Fruit fly (Drosophila melanogaster) whole organism, embryonic: ENCODE data around the gene CG11309.
A peak's percentile ranks its signal among the peaks of the same experiment; 100 is the strongest.

ENCODE experiments used
- B-H1 ChIP-seq: fragments of 200-800 bp; sonication (Bioruptor generic); IDR thresholded peaks from 3 replicates; pipeline ENCODE4 v1.3.6; 2022; ENCODE audit warnings: missing biosample characterization, missing genetic modification characterization
- CG10274 ChIP-seq: fragments of 200-800 bp; sonication (Bioruptor generic); optimal IDR thresholded peaks from 3 replicates; lab custom pipeline; 2017; ENCODE audit warnings: missing biosample characterization, mild to moderate bottlenecking, missing genetic modification characterization
- CG11723 ChIP-seq: fragments of 200-800 bp; sonication (Bioruptor generic); optimal IDR thresholded peaks from 2 replicates; lab custom pipeline; 2017; ENCODE audit warnings: missing biosample characterization, mild to moderate bottlenecking, missing genetic modification characterization
- CG12071 ChIP-seq: fragments of 200-800 bp; sonication (Bioruptor generic); optimal IDR thresholded peaks from 3 replicates; lab custom pipeline; 2018; ENCODE audit warnings: missing biosample characterization, mild to moderate bottlenecking, missing genetic modification characterization
- CG12155 ChIP-seq: fragments of 200-800 bp; sonication (Bioruptor generic); optimal IDR thresholded peaks from 3 replicates; lab custom pipeline; 2016; ENCODE audit warnings: missing biosample characterization, missing genetic modification characterization
- CG13894 ChIP-seq: fragments of 200-800 bp; sonication (Bioruptor generic); optimal IDR thresholded peaks from 3 replicates; lab custom pipeline; 2018; ENCODE audit warnings: missing biosample characterization, mild to moderate bottlenecking, missing genetic modification characterization, moderate library complexity
- CG14050 ChIP-seq: fragments of 200-800 bp; sonication (Bioruptor generic); IDR thresholded peaks from 3 replicates; pipeline ENCODE4 v1.3.6; 2022; ENCODE audit warnings: missing biosample characterization, missing genetic modification characterization
- CG14710 ChIP-seq: fragments of 200-800 bp; sonication (Bioruptor generic); optimal IDR thresholded peaks from 3 replicates; lab custom pipeline; 2019; ENCODE audit warnings: missing biosample characterization, mild to moderate bottlenecking, missing genetic modification characterization, moderate library complexity
- CG15601 ChIP-seq: fragments of 200-800 bp; sonication (Bioruptor generic); optimal IDR thresholded peaks from 3 replicates; lab custom pipeline; 2019; ENCODE audit warnings: missing biosample characterization, mild to moderate bottlenecking, missing genetic modification characterization, moderate library complexity
- CG1603 ChIP-seq: fragments of 200-800 bp; sonication (Bioruptor generic); optimal IDR thresholded peaks from 2 replicates; lab custom pipeline; 2019; ENCODE audit warnings: missing biosample characterization, mild to moderate bottlenecking, missing genetic modification characterization, moderate library complexity
- CG16779 ChIP-seq: fragments of 200-800 bp; sonication (Bioruptor generic); IDR thresholded peaks from 2 replicates; pipeline ENCODE4 v1.3.6; 2022; ENCODE audit warnings: missing biosample characterization, missing genetic modification characterization
- CG17361 ChIP-seq: fragments of 200-800 bp; sonication (Bioruptor generic); IDR thresholded peaks from 3 replicates; pipeline ENCODE4 v1.3.6; 2022; ENCODE audit warnings: missing biosample characterization, missing genetic modification characterization
- CG17802 ChIP-seq: fragments of 200-800 bp; sonication (Bioruptor generic); optimal IDR thresholded peaks from 2 replicates; lab custom pipeline; 2018; ENCODE audit warnings: missing biosample characterization, mild to moderate bottlenecking, missing genetic modification characterization, moderate library complexity
- CG31224 ChIP-seq: fragments of 200-800 bp; sonication (Bioruptor generic); IDR thresholded peaks from 2 replicates; pipeline ENCODE4 v1.3.6; 2022; ENCODE audit warnings: missing biosample characterization, missing genetic modification characterization
- CG34422 ChIP-seq: fragments of 200-800 bp; sonication (Bioruptor generic); IDR thresholded peaks from 3 replicates; pipeline ENCODE4 v1.3.6; 2022; ENCODE audit warnings: missing biosample characterization, missing genetic modification characterization
- CG4820 ChIP-seq: fragments of 200-800 bp; sonication (Bioruptor generic); optimal IDR thresholded peaks from 3 replicates; lab custom pipeline; 2016; ENCODE audit warnings: missing biosample characterization, missing genetic modification characterization
- CG5245 ChIP-seq: fragments of 200-800 bp; sonication (Bioruptor generic); optimal IDR thresholded peaks from 3 replicates; lab custom pipeline; 2016; ENCODE audit warnings: missing biosample characterization, missing genetic modification characterization
- CG7357 ChIP-seq: fragments of 200-800 bp; sonication (Bioruptor generic); IDR thresholded peaks from 3 replicates; pipeline ENCODE4 v1.3.6; 2022; ENCODE audit warnings: missing biosample characterization, missing genetic modification characterization
- CG8388 ChIP-seq: fragments of 200-800 bp; sonication (Bioruptor generic); optimal IDR thresholded peaks from 2 replicates; lab custom pipeline; 2019; ENCODE audit warnings: missing biosample characterization, mild to moderate bottlenecking, missing genetic modification characterization, moderate library complexity
- CG9817 ChIP-seq: fragments of 200-800 bp; sonication (Bioruptor generic); optimal IDR thresholded peaks from 2 replicates; lab custom pipeline; 2018; ENCODE audit warnings: missing biosample characterization, mild to moderate bottlenecking, missing genetic modification characterization, moderate library complexity
- CHES-1-like ChIP-seq: fragments of 200-800 bp; sonication (Bioruptor generic); optimal IDR thresholded peaks from 2 replicates; lab custom pipeline; 2016; ENCODE audit warnings: missing biosample characterization, missing genetic modification characterization
- CTCF ChIP-seq: fragments of 200-800 bp; sonication (Bioruptor generic); optimal IDR thresholded peaks from 2 replicates; lab custom pipeline; 2017; ENCODE audit warnings: missing biosample characterization, mild to moderate bottlenecking, missing genetic modification characterization, moderate library complexity
- CkIIα-i1 ChIP-seq: fragments of 200-800 bp; sonication (Bioruptor generic); IDR thresholded peaks from 2 replicates; pipeline ENCODE4 v1.3.6; 2022; ENCODE audit warnings: missing biosample characterization, missing genetic modification characterization
- Dek ChIP-seq: fragments of 200-800 bp; sonication (Bioruptor generic); optimal IDR thresholded peaks from 3 replicates; lab custom pipeline; 2019; ENCODE audit warnings: missing biosample characterization, mild to moderate bottlenecking, missing genetic modification characterization, moderate library complexity
- Drgx ChIP-seq: fragments of 200-800 bp; sonication (Bioruptor generic); IDR thresholded peaks from 2 replicates; pipeline ENCODE4 v1.3.6; 2022; ENCODE audit warnings: missing biosample characterization, missing genetic modification characterization
- Fer1 ChIP-seq: fragments of 200-800 bp; sonication (Bioruptor generic); optimal IDR thresholded peaks from 2 replicates; lab custom pipeline; 2017; ENCODE audit warnings: missing biosample characterization, mild to moderate bottlenecking, missing genetic modification characterization
- HLH3B ChIP-seq: fragments of 200-800 bp; sonication (Bioruptor generic); IDR thresholded peaks from 2 replicates; pipeline ENCODE4 v1.3.6; 2022; ENCODE audit warnings: missing biosample characterization, missing genetic modification characterization
- Kr ChIP-seq: fragments of 200-800 bp; sonication (Bioruptor generic); optimal IDR thresholded peaks from 2 replicates; lab custom pipeline; 2017; ENCODE audit warnings: missing biosample characterization, mild to moderate bottlenecking, missing genetic modification characterization
- NFAT ChIP-seq: fragments of 200-800 bp; sonication (Bioruptor generic); IDR thresholded peaks from 2 replicates; pipeline ENCODE4 v1.3.6; 2022; ENCODE audit warnings: missing biosample characterization, missing genetic modification characterization
- Oaz ChIP-seq: fragments of 200-800 bp; sonication (Bioruptor generic); IDR thresholded peaks from 2 replicates; pipeline ENCODE4 v1.3.6; 2022; ENCODE audit warnings: missing biosample characterization, missing genetic modification characterization
- Oli ChIP-seq: fragments of 200-800 bp; sonication (Bioruptor generic); optimal IDR thresholded peaks from 2 replicates; lab custom pipeline; 2018; ENCODE audit warnings: missing biosample characterization, mild to moderate bottlenecking, missing genetic modification characterization, moderate library complexity
- Sry-β ChIP-seq: fragments of 200-800 bp; sonication (Bioruptor generic); optimal IDR thresholded peaks from 2 replicates; lab custom pipeline; 2018; ENCODE audit warnings: missing biosample characterization, mild to moderate bottlenecking, missing genetic modification characterization, moderate library complexity
- Trl ChIP-seq, 3 experiments: fragments of >200 bp in 2 of 3; fragments of 200-800 bp in 1 of 3; sonication (Bioruptor generic) in 1 of 3; optimal IDR thresholded peaks; 2 replicates in 1 of 3; 3 replicates in 2 of 3; lab custom pipeline; 2016 to 2017; ENCODE audit warnings: missing biosample characterization in 1 of 3, missing genetic modification characterization in 1 of 3
- Vsx1 ChIP-seq: fragments of 200-800 bp; sonication (Bioruptor generic); optimal IDR thresholded peaks from 2 replicates; lab custom pipeline; 2017; ENCODE audit warnings: missing biosample characterization, mild to moderate bottlenecking, missing genetic modification characterization, missing genetic modification reagents
- Xbp1 ChIP-seq: fragments of 200-800 bp; sonication (Bioruptor generic); optimal IDR thresholded peaks from 3 replicates; lab custom pipeline; 2016; ENCODE audit warnings: missing biosample characterization, mild to moderate bottlenecking, missing genetic modification characterization
- ab ChIP-seq: fragments of 200-800 bp; sonication (Bioruptor generic); optimal IDR thresholded peaks from 2 replicates; lab custom pipeline; 2016; ENCODE audit warnings: missing biosample characterization, missing genetic modification characterization
- ash1 ChIP-seq: fragments of 200-800 bp; sonication (Bioruptor generic); optimal IDR thresholded peaks from 2 replicates; lab custom pipeline; 2018; ENCODE audit warnings: missing biosample characterization, mild to moderate bottlenecking, missing genetic modification characterization
- bcd ChIP-seq: fragments of 200-800 bp; sonication (Bioruptor generic); optimal IDR thresholded peaks from 2 replicates; lab custom pipeline; 2017; ENCODE audit warnings: missing biosample characterization, mild to moderate bottlenecking, missing genetic modification characterization
- chif ChIP-seq, 2 experiments: fragments of 200-800 bp; sonication (Bioruptor generic); optimal IDR thresholded peaks; 3 replicates each; lab custom pipeline; 2016; ENCODE audit warnings: missing biosample characterization in 2 of 2, missing genetic modification characterization in 2 of 2
- corto ChIP-seq: fragments of 200-800 bp; sonication (Bioruptor generic); optimal IDR thresholded peaks from 2 replicates; lab custom pipeline; 2016; ENCODE audit warnings: missing biosample characterization, mild to moderate bottlenecking, missing genetic modification characterization, moderate library complexity
- danr ChIP-seq: fragments of 200-800 bp; sonication (Bioruptor generic); IDR thresholded peaks from 2 replicates; pipeline ENCODE4 v1.3.6; 2022; ENCODE audit warnings: missing biosample characterization, missing genetic modification characterization
- dysf ChIP-seq: fragments of 200-800 bp; sonication (Bioruptor generic); IDR thresholded peaks from 3 replicates; pipeline ENCODE4 v1.3.6; 2022; ENCODE audit warnings: missing biosample characterization, missing genetic modification characterization
- gro ChIP-seq: fragments of 200-800 bp; sonication (Bioruptor generic); optimal IDR thresholded peaks from 2 replicates; lab custom pipeline; 2016; ENCODE audit warnings: missing biosample characterization, missing genetic modification characterization
- klu ChIP-seq: fragments of 200-800 bp; sonication (Bioruptor generic); IDR thresholded peaks from 2 replicates; pipeline ENCODE4 v1.3.6; 2022; ENCODE audit warnings: missing biosample characterization, missing genetic modification characterization
- kni ChIP-seq: fragments of 200-800 bp; sonication (Bioruptor generic); optimal IDR thresholded peaks from 3 replicates; lab custom pipeline; 2017; ENCODE audit warnings: mild to moderate bottlenecking, missing biosample characterization, missing genetic modification reagents, missing genetic modification characterization
- p53 ChIP-seq: fragments of 200-800 bp; sonication (Bioruptor generic); optimal IDR thresholded peaks from 2 replicates; lab custom pipeline; 2016; ENCODE audit warnings: missing biosample characterization, missing genetic modification characterization
- pan ChIP-seq, 4 experiments: fragments of >200 bp in 3 of 4; fragments of 200-800 bp in 1 of 4; sonication (Bioruptor generic) in 1 of 4; optimal IDR thresholded peaks in 3 of 4; IDR thresholded peaks in 1 of 4; 2 replicates each; pipeline versions ENCODE4 v1.3.6 to Lab custom; 2017 to 2022; ENCODE audit warnings: missing biosample characterization in 2 of 4, missing genetic modification characterization in 2 of 4, mixed read lengths in 1 of 4
- ranshi ChIP-seq: fragments of 200-800 bp; sonication (Bioruptor generic); IDR thresholded peaks from 2 replicates; pipeline ENCODE4 v1.3.6; 2022; ENCODE audit warnings: missing biosample characterization, missing genetic modification characterization
- salm ChIP-seq: fragments of 200-800 bp; sonication (Bioruptor generic); optimal IDR thresholded peaks from 2 replicates; lab custom pipeline; 2018; ENCODE audit warnings: missing biosample characterization, mild to moderate bottlenecking, missing genetic modification characterization

The CG11309 gene

DNA sequence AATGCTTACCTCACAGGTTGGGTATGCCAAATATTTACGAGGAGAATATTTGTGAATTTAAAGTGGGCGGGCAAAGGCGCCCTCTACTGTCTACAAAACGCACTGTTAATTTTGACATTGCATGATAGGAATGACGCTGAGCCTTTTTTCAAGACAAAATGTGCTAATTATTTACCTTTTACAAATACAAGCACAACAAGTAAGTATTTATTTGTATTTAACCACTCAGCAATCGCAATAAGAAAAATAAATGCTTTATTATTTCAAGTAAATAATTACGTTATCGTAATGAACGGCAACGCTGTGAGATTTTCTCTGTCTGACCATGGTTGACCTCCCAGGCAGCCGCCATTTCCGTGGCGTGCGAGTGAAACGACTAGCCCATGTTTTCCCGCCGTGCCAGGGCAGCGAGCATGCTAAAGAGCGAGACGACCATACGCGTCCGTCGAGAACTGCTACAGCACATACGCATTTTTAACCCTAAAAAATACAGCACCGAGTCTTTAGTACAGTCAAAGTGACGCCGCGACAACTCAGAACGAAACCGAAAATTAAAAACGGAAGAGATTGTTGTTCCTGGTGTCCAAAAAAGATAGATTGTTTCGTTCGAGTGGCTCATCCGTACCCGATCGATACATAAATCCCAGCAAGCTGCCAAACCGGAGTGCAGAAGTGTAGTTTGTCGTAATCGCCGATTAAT lies 18.7 kb downstream of the CG11309 start, which contains the start of the genes CG12974 and pzg:
Gene CG12974 (minus strand): TSS at position 324 of the 700 bp plus-strand sequence.
Gene pzg (plus strand): TSS at position 461 of the 700 bp plus-strand sequence.
- TF ChIP-seq CG14050 (GFP tag; lab: Robert Waterston, UW) (peak; percentile 56), ranshi (GFP tag; lab: Robert Waterston, UW) (peak; percentile 61; the same call in 1 of the 2 replicates), CG15601 (peak; percentile 87), CG31224 (peak; percentile 48; the same call in 1 of the 2 replicates), CTCF (peak; percentile 95), klu (GFP tag; lab: Robert Waterston, UW) (peak; percentile 82), danr (GFP tag; lab: Robert Waterston, UW) (peak; percentile 52), NFAT (GFP tag; lab: Robert Waterston, UW) (peak; percentile 58), Trl (optimal IDR thresholded peaks at IDR 0.05; lab: Kevin White, UChicago) (no peak), Trl (GFP tag; optimal IDR thresholded peaks at IDR 0.05; lab: Kevin White, UChicago) (peak; percentile 78), ab (GFP tag; lab: Kevin White, UChicago) (peak; percentile 55), corto (no peak), Dek (tag; lab: Kevin White, UChicago) (peak; percentile 56), CG4820 (GFP tag; lab: Kevin White, UChicago) (peak; percentile 77), CG9817 (tag; lab: Kevin White, UChicago) (peak; percentile 87), CG11723 (GFP tag; lab: Kevin White, UChicago) (peak; percentile 8), CG34422 (GFP tag; lab: Robert Waterston, UW) (peak; percentile 91), CG17361 (GFP tag; lab: Robert Waterston, UW) (peak; percentile 85), Sry-β (peak; percentile 14), p53 (GFP tag; lab: Kevin White, UChicago) (no peak), CG13894 (tag; lab: Kevin White, UChicago) (peak; percentile 60), Kr (peak; percentile 89), CHES-1-like (GFP tag; lab: Kevin White, UChicago) (peak; percentile 81), CG5245 (GFP tag; lab: Kevin White, UChicago) (no peak), dysf (GFP tag; lab: Robert Waterston, UW) (peak; percentile 93), pan (optimal IDR thresholded peaks at IDR 0.05; lab: Kevin White, UChicago) (no peak), pan (GFP tag; optimal IDR thresholded peaks at IDR 0.05 in 1 of 2, IDR thresholded peaks at IDR 0.05 in 1 of 2) (peak in 1 of 2 experiments; percentile 79), Oli (peak; percentile 42), HLH3B (GFP tag; lab: Robert Waterston, UW) (peak; percentile 87), CG12155 (GFP tag; lab: Kevin White, UChicago) (peak; percentile 68), CG10274 (peak; percentile 41), Oaz (GFP tag; lab: Robert Waterston, UW) (peak; percentile 90), kni (GFP tag; lab: Kevin White, UChicago) (peak; percentile 77), CG8388 (peak; percentile 3), CG1603 (tag; lab: Kevin White, UChicago) (peak; percentile 97), Vsx1 (GFP tag; lab: Kevin White, UChicago) (peak; percentile 61), CkIIα-i1 (no peak), CG16779 (GFP tag; lab: Robert Waterston, UW) (no peak), B-H1 (peak; percentile 79), ash1 (GFP tag; lab: Kevin White, UChicago) (no peak), Drgx (GFP tag; lab: Robert Waterston, UW) (peak; percentile 38; the same call in 1 of the 2 replicates), CG14710 (tag; lab: Kevin White, UChicago) (peak; percentile 93), CG7357 (GFP tag; lab: Robert Waterston, UW) (peak; percentile 72; the same call in 2 of the 3 replicates), chif (GFP tag; optimal IDR thresholded peaks at IDR 0.05; lab: Kevin White, UChicago) (peak; percentile 71 to 84), CG17802 (tag; lab: Kevin White, UChicago) (peak; percentile 79), Fer1 (peak; percentile 67), gro (GFP tag; lab: Kevin White, UChicago) (peak; percentile 7), bcd (peak; percentile 87), CG12071 (peak; percentile 41), salm (peak; percentile 15), Xbp1 (GFP tag; lab: Kevin White, UChicago) (peak; percentile 91)
